Fruit fly (Drosophila melanogaster) whole organism, prepupa: ENCODE measurements around the gene Msp300.

Source experiments
- Blimp-1 ChIP-seq: fragments of 200-800 bp; sonication (Bioruptor generic); optimal IDR thresholded peaks from 3 replicates; lab custom pipeline; 2017; ENCODE audit warnings: missing biosample characterization, missing genetic modification characterization, mild to moderate bottlenecking, moderate library complexity, missing genetic modification reagents
- CG10631 ChIP-seq: fragments of 200-800 bp; sonication (Bioruptor generic); optimal IDR thresholded peaks from 2 replicates; lab custom pipeline; 2016; ENCODE audit warnings: missing biosample characterization, missing genetic modification characterization
- CG10669 ChIP-seq: fragments of 200-800 bp; sonication (Bioruptor generic); optimal IDR thresholded peaks from 3 replicates; lab custom pipeline; 2018; ENCODE audit warnings: missing biosample characterization, mild to moderate bottlenecking, missing genetic modification characterization, moderate library complexity
- CG11294 ChIP-seq: fragments of 200-800 bp; sonication (Bioruptor generic); IDR thresholded peaks from 2 replicates; pipeline ENCODE4 v1.3.6; 2022; ENCODE audit warnings: missing biosample characterization, missing genetic modification characterization
- CG11762 ChIP-seq: fragments of 200-800 bp; sonication (Bioruptor generic); optimal IDR thresholded peaks from 3 replicates; lab custom pipeline; 2016; ENCODE audit warnings: missing biosample characterization, missing genetic modification characterization; ENCODE audit not compliant: insufficient read depth
- CG11902 ChIP-seq: fragments of 200-800 bp; sonication (Bioruptor generic); optimal IDR thresholded peaks from 3 replicates; lab custom pipeline; 2016; ENCODE audit warnings: missing biosample characterization, missing genetic modification characterization
- CG1621 ChIP-seq: fragments of 200-800 bp; sonication (Bioruptor generic); optimal IDR thresholded peaks from 3 replicates; lab custom pipeline; 2018; ENCODE audit warnings: missing biosample characterization, mild to moderate bottlenecking, missing genetic modification characterization
- CG16779 ChIP-seq: fragments of 200-800 bp; sonication (Bioruptor generic); optimal IDR thresholded peaks from 3 replicates; lab custom pipeline; 2017; ENCODE audit warnings: missing biosample characterization, mild to moderate bottlenecking, missing genetic modification characterization
- CG31627 ChIP-seq: fragments of 200-800 bp; sonication (Bioruptor generic); optimal IDR thresholded peaks from 3 replicates; lab custom pipeline; 2016; ENCODE audit warnings: missing biosample characterization, missing genetic modification characterization
- CG32006 ChIP-seq: fragments of 200-800 bp; sonication (Bioruptor generic); optimal IDR thresholded peaks from 3 replicates; lab custom pipeline; 2017; ENCODE audit warnings: missing biosample characterization, mild to moderate bottlenecking, missing genetic modification characterization
- CG34406 ChIP-seq: fragments of 200-800 bp; sonication (Bioruptor generic); optimal IDR thresholded peaks from 3 replicates; lab custom pipeline; 2016; ENCODE audit warnings: missing biosample characterization, missing genetic modification characterization
- CG6163 ChIP-seq: fragments of 200-800 bp; sonication (Bioruptor generic); IDR thresholded peaks from 3 replicates; pipeline ENCODE4 v1.3.6; 2022; ENCODE audit warnings: missing biosample characterization, missing genetic modification characterization
- CG6792 ChIP-seq: fragments of 200-800 bp; sonication (Bioruptor generic); optimal IDR thresholded peaks from 3 replicates; lab custom pipeline; 2016; ENCODE audit warnings: missing biosample characterization, missing genetic modification characterization
- CG6808 ChIP-seq: fragments of 200-800 bp; sonication (Bioruptor generic); optimal IDR thresholded peaks from 3 replicates; lab custom pipeline; 2017; ENCODE audit warnings: missing biosample characterization, missing genetic modification characterization, mild to moderate bottlenecking, moderate library complexity, missing genetic modification reagents
- CG6854 ChIP-seq: fragments of 200-800 bp; sonication (Bioruptor generic); optimal IDR thresholded peaks from 2 replicates; lab custom pipeline; 2017; ENCODE audit warnings: missing biosample characterization, mild to moderate bottlenecking, missing genetic modification characterization
- CG8119 ChIP-seq: fragments of 200-800 bp; sonication (Bioruptor generic); IDR thresholded peaks from 3 replicates; pipeline ENCODE4 v1.3.6; 2022; ENCODE audit warnings: missing biosample characterization, missing genetic modification characterization
- CG8632 ChIP-seq: fragments of 200-800 bp; sonication (Bioruptor generic); optimal IDR thresholded peaks from 3 replicates; lab custom pipeline; 2016; ENCODE audit warnings: missing biosample characterization, missing genetic modification characterization
- CG9139 ChIP-seq: fragments of 200-800 bp; sonication (Bioruptor generic); optimal IDR thresholded peaks from 3 replicates; lab custom pipeline; 2017; ENCODE audit warnings: missing biosample characterization, mild to moderate bottlenecking, missing genetic modification characterization
- Eip75B ChIP-seq: fragments of 200-800 bp; sonication (Bioruptor generic); optimal IDR thresholded peaks from 3 replicates; lab custom pipeline; 2016; ENCODE audit warnings: missing biosample characterization, missing genetic modification characterization
- Eip78C ChIP-seq: fragments of 200-800 bp; sonication (Bioruptor generic); peaks from one replicate; lab custom pipeline; 2016; ENCODE audit warnings: missing biosample characterization, missing genetic modification characterization
- Eip93F ChIP-seq: fragments of 200-800 bp; sonication (Bioruptor generic); optimal IDR thresholded peaks from 2 replicates; lab custom pipeline; 2016; ENCODE audit warnings: missing biosample characterization, mild to moderate bottlenecking, missing genetic modification characterization
- Ets21C ChIP-seq: fragments of 200-800 bp; sonication (Bioruptor generic); optimal IDR thresholded peaks from 3 replicates; lab custom pipeline; 2016; ENCODE audit warnings: missing biosample characterization, missing genetic modification characterization
- Hr39 ChIP-seq: fragments of 200-800 bp; sonication (Bioruptor generic); optimal IDR thresholded peaks from 2 replicates; lab custom pipeline; 2016; ENCODE audit warnings: missing biosample characterization, missing genetic modification characterization
- Met ChIP-seq: fragments of 200-800 bp; sonication (Bioruptor generic); optimal IDR thresholded peaks from 3 replicates; lab custom pipeline; 2016; ENCODE audit warnings: missing biosample characterization, missing genetic modification characterization
- Smox ChIP-seq: fragments of 200-800 bp; sonication (Bioruptor generic); optimal IDR thresholded peaks from 3 replicates; lab custom pipeline; 2016; ENCODE audit warnings: missing biosample characterization, missing genetic modification characterization
- Sox102F ChIP-seq: fragments of 200-800 bp; sonication (Bioruptor generic); optimal IDR thresholded peaks from 2 replicates; lab custom pipeline; 2016; ENCODE audit warnings: missing biosample characterization, mild to moderate bottlenecking, missing genetic modification characterization
- Sox15 ChIP-seq: fragments of 200-800 bp; sonication (Bioruptor generic); optimal IDR thresholded peaks from 3 replicates; lab custom pipeline; 2016; ENCODE audit warnings: missing biosample characterization, missing genetic modification characterization
- achi ChIP-seq: fragments of 200-800 bp; sonication (Bioruptor generic); optimal IDR thresholded peaks from 3 replicates; lab custom pipeline; 2016; ENCODE audit warnings: missing biosample characterization, missing genetic modification characterization
- cyc ChIP-seq: fragments of 200-800 bp; sonication (Bioruptor generic); optimal IDR thresholded peaks from 3 replicates; lab custom pipeline; 2016; ENCODE audit warnings: missing biosample characterization, missing genetic modification characterization
- dsx ChIP-seq: fragments of 200-800 bp; optimal IDR thresholded peaks from 3 replicates; lab custom pipeline; 2019; ENCODE audit warnings: missing biosample characterization, mild to moderate bottlenecking, missing genetic modification characterization, moderate library complexity; ENCODE audit not compliant: poor library complexity, severe bottlenecking
- eg ChIP-seq: fragments of 200-800 bp; sonication (Bioruptor generic); IDR thresholded peaks from 3 replicates; pipeline ENCODE4 v1.3.6; 2022; ENCODE audit warnings: missing biosample characterization, missing genetic modification characterization
- esn ChIP-seq: fragments of 200-800 bp; sonication (Bioruptor generic); optimal IDR thresholded peaks from 2 replicates; lab custom pipeline; 2016; ENCODE audit warnings: missing biosample characterization, mild to moderate bottlenecking, missing genetic modification characterization, moderate library complexity
- fd85E ChIP-seq: fragments of 200-800 bp; sonication (Bioruptor generic); optimal IDR thresholded peaks from 3 replicates; lab custom pipeline; 2016; ENCODE audit warnings: missing biosample characterization, missing genetic modification characterization
- fkh ChIP-seq: fragments of 200-800 bp; sonication (Bioruptor generic); optimal IDR thresholded peaks from 3 replicates; lab custom pipeline; 2017; ENCODE audit warnings: missing biosample characterization, mild to moderate bottlenecking, missing genetic modification characterization, moderate library complexity
- net ChIP-seq: fragments of 200-800 bp; sonication (Bioruptor generic); optimal IDR thresholded peaks from 3 replicates; lab custom pipeline; 2016; ENCODE audit warnings: missing biosample characterization, missing genetic modification characterization
- pdm3 ChIP-seq: fragments of 200-800 bp; sonication (Bioruptor generic); optimal IDR thresholded peaks from 3 replicates; lab custom pipeline; 2016; ENCODE audit warnings: missing biosample characterization, missing genetic modification characterization
- salr ChIP-seq, 2 experiments: fragments of 200-800 bp; sonication (Bioruptor generic); optimal IDR thresholded peaks; 3 replicates each; lab custom pipeline; 2016 to 2018; ENCODE audit warnings: missing biosample characterization in 2 of 2, missing genetic modification characterization in 2 of 2, mild to moderate bottlenecking in 1 of 2
- spab ChIP-seq: fragments of 200-800 bp; sonication (Bioruptor generic); optimal IDR thresholded peaks from 2 replicates; lab custom pipeline; 2017; ENCODE audit warnings: missing biosample characterization, mild to moderate bottlenecking, missing genetic modification characterization, missing genetic modification reagents
- ss ChIP-seq, 2 experiments: fragments of 200-800 bp; sonication (Bioruptor generic); optimal IDR thresholded peaks; 2 replicates in 1 of 2; 3 replicates in 1 of 2; lab custom pipeline; 2017 to 2018; ENCODE audit warnings: mild to moderate bottlenecking in 2 of 2, missing biosample characterization in 2 of 2, missing genetic modification characterization in 2 of 2, moderate library complexity in 1 of 2
- svp ChIP-seq: fragments of 200-800 bp; sonication (Bioruptor generic); peaks from one replicate; lab custom pipeline; 2016; ENCODE audit warnings: missing biosample characterization, missing genetic modification characterization
- vri ChIP-seq: fragments of 200-800 bp; sonication (Bioruptor generic); optimal IDR thresholded peaks from 3 replicates; lab custom pipeline; 2016; ENCODE audit warnings: missing biosample characterization, mild to moderate bottlenecking, missing genetic modification characterization

Msp300 gene

dm6 chr2L:5237899-5238566 is 137.4 kb downstream of the Msp300 start (continued):
- TF ChIP-seq Sox15 (GFP tag; lab: Kevin White, UChicago), result no peak
- no peak for TF ChIP-seq CG11294 (GFP tag; lab: Robert Waterston, UW)
- no peak for TF ChIP-seq Eip75B
- no peak for TF ChIP-seq CG16779
- TF ChIP-seq eg (GFP tag; lab: Robert Waterston, UW), result no peak
- no peak for TF ChIP-seq CG6163 (GFP tag; lab: Robert Waterston, UW)
- TF ChIP-seq CG6854 (GFP tag; lab: Kevin White, UChicago), result no peak
- peak in 1 of 2 experiments; percentile 5 for TF ChIP-seq salr (GFP tag; optimal IDR thresholded peaks at IDR 0.05; lab: Kevin White, UChicago)
- TF ChIP-seq achi, result peak; percentile 35
- peak; percentile 23 for TF ChIP-seq CG10669 (GFP tag; lab: Kevin White, UChicago)
- no peak for TF ChIP-seq Ets21C
- peak; percentile 24 for TF ChIP-seq CG6792 (GFP tag; lab: Kevin White, UChicago)
- no peak for TF ChIP-seq CG31627 (GFP tag; lab: Kevin White, UChicago)
- peak; percentile 29 for TF ChIP-seq Smox (GFP tag; lab: Kevin White, UChicago)
- no peak for TF ChIP-seq net
- peak; percentile 24 for TF ChIP-seq spab (GFP tag; lab: Kevin White, UChicago)
- TF ChIP-seq Eip78C (GFP tag; lab: Kevin White, UChicago), result peak; percentile 59
- TF ChIP-seq ss (GFP tag; optimal IDR thresholded peaks at IDR 0.05; lab: Kevin White, UChicago), result no peak
- TF ChIP-seq CG34406 (GFP tag; lab: Kevin White, UChicago), result peak; percentile 4
- no peak for TF ChIP-seq CG1621 (tag; lab: Kevin White, UChicago)
- TF ChIP-seq Hr39 (GFP tag; lab: Kevin White, UChicago), result no peak
- TF ChIP-seq Blimp-1 (GFP tag; lab: Kevin White, UChicago), result no peak
- peak; percentile 20 for TF ChIP-seq CG6808

dm6 chr2L:5238567-5238925 is 137.9 kb downstream of the Msp300 start:
- TF ChIP-seq CG6163 (GFP tag; lab: Robert Waterston, UW) (peak; percentile 32; the same call in 2 of the 3 replicates), vri (GFP tag; lab: Kevin White, UChicago) (peak; percentile 4), Blimp-1 (GFP tag; lab: Kevin White, UChicago) (no peak), ss (GFP tag; optimal IDR thresholded peaks at IDR 0.05; lab: Kevin White, UChicago) (peak; percentile 2 to 51), CG9139 (GFP tag; lab: Kevin White, UChicago) (no peak), CG1621 (tag; lab: Kevin White, UChicago) (peak; percentile 13)
- TF ChIP-seq, all 60 proteins: peak for 4

DNA sequence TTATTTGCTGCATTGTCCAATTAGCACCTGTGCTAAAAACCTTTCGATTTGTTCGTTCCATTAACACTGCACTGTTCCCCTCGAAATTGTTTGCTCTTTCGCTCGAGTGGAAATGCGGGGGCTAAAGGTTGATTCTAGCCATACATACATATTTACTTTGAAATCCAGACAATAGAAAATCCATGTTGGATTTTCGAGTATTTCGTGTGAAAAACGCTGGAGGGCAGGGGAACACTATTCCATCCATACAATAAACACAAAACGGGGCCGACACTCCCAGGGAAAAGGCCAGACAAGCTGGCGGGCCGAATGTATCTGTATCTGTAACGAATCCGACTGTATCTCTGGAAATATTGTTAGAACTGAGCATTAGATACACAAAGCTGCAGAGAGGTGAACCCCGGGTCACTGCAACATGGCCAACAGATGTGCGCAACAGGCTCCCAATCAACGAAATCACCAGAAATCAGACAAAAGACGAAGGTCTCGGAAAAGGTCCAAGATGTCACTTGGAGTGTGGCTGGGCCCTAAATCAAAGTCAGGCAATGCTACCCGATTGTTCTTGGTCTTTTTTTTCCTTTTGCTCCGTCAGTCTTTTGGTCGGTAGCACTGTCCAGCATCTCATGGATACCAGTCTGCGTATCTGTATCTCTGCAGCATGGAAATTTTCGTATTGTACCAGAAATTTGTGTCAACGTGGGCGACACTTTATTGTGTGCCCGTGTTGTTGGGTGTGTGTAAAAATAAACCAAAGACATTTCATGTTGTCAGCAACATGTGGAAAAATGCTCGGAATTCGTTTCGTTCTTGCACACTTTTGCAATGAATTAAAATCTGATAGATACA is 139.0 kb downstream of the Msp300 start:
- no peak for TF ChIP-seq CG11902 (GFP tag; lab: Kevin White, UChicago)
- TF ChIP-seq svp, result peak; percentile 1
- no peak for TF ChIP-seq net
- TF ChIP-seq fkh, result peak; percentile 69
- no peak for TF ChIP-seq CG8632
- no peak for TF ChIP-seq esn (GFP tag; lab: Kevin White, UChicago)
- TF ChIP-seq CG10631 (GFP tag; lab: Kevin White, UChicago), result no peak
- no peak for TF ChIP-seq Met (GFP tag; lab: Kevin White, UChicago)
- TF ChIP-seq Eip78C (GFP tag; lab: Kevin White, UChicago), result peak; percentile 33

dm6 chr2L:5240520-5240919 is 139.8 kb downstream of the Msp300 start:
- TF ChIP-seq CG8119 (GFP tag; lab: Robert Waterston, UW) (no peak), fd85E (GFP tag; lab: Kevin White, UChicago) (no peak), Sox102F (GFP tag; lab: Kevin White, UChicago) (no peak), pdm3 (no peak), dsx (GFP tag; lab: Kevin White, UChicago) (no peak), Eip93F (GFP tag; lab: Kevin White, UChicago) (no peak), Met (GFP tag; lab: Kevin White, UChicago) (no peak), cyc (GFP tag; lab: Kevin White, UChicago) (no peak), CG10631 (GFP tag; lab: Kevin White, UChicago) (no peak), ss (GFP tag; optimal IDR thresholded peaks at IDR 0.05; lab: Kevin White, UChicago) (no peak), CG6808 (no peak), Ets21C (no peak), CG11902 (GFP tag; lab: Kevin White, UChicago) (no peak), CG32006 (GFP tag; lab: Kevin White, UChicago) (no peak), CG10669 (GFP tag; lab: Kevin White, UChicago) (no peak), CG11762 (no peak), eg (GFP tag; lab: Robert Waterston, UW) (no peak), CG6854 (GFP tag; lab: Kevin White, UChicago) (no peak), achi (no peak)
